Worm (Caenorhabditis elegans) whole organism, young adult: Measurements from ENCODE around the gene phyh-1.

Experiments
- B0019.2 ChIP-seq: fragments of 200-800 bp; sonication (Bioruptor generic); conservative IDR thresholded peaks from 2 replicates; pipeline ENCODE4 v1.3.6; 2022; ENCODE audit warnings: missing genetic modification reagents, missing genetic modification characterization, missing compliant biosample characterization
- B0336.3 ChIP-seq: fragments of 200-800 bp; sonication (Bioruptor generic); IDR thresholded peaks from 2 replicates; pipeline ENCODE4 v1.3.6; 2022; ENCODE audit warnings: missing genetic modification characterization, missing compliant biosample characterization
- F37B4.10 ChIP-seq: fragments of 200-800 bp; sonication (Bioruptor generic); IDR thresholded peaks from 2 replicates; pipeline ENCODE4 v1.3.6; 2022; ENCODE audit warnings: missing genetic modification characterization, missing compliant biosample characterization
- F39B2.1 ChIP-seq: fragments of 200-800 bp; sonication (Bioruptor generic); IDR thresholded peaks from 2 replicates; pipeline ENCODE4 v1.3.6; 2022; ENCODE audit warnings: missing genetic modification reagents, missing genetic modification characterization, missing compliant biosample characterization
- F57C9.4 ChIP-seq: sonication (generic microtip); optimal IDR thresholded peaks from 2 replicates; lab custom pipeline; 2017; ENCODE audit warnings: mild to moderate bottlenecking, missing genetic modification characterization, missing compliant biosample characterization
- K11D2.4 ChIP-seq: fragments of 200-800 bp; sonication (Bioruptor generic); IDR thresholded peaks from 2 replicates; pipeline ENCODE4 v1.3.6; 2022; ENCODE audit warnings: missing genetic modification reagents, missing genetic modification characterization, missing compliant biosample characterization
- Y53F4B.3 ChIP-seq: fragments of 200-800 bp; sonication (Bioruptor generic); IDR thresholded peaks from 2 replicates; pipeline ENCODE4 v1.3.6; 2022; ENCODE audit warnings: missing genetic modification reagents, missing genetic modification characterization, missing compliant biosample characterization
- Y67H2A.10 ChIP-seq: fragments of 200-800 bp; sonication (Bioruptor generic); conservative IDR thresholded peaks from 2 replicates; pipeline ENCODE4 v1.3.6; 2022; ENCODE audit warnings: missing genetic modification reagents, missing genetic modification characterization, missing compliant biosample characterization
- Y79H2A.3 ChIP-seq: fragments of 200-800 bp; sonication (Bioruptor generic); conservative IDR thresholded peaks from 2 replicates; pipeline ENCODE4 v1.3.6; 2022; ENCODE audit warnings: missing genetic modification reagents, missing genetic modification characterization, missing compliant biosample characterization
- ZK185.1 ChIP-seq: sonication (generic microtip); optimal IDR thresholded peaks from 2 replicates; lab custom pipeline; 2016; ENCODE audit warnings: mild to moderate bottlenecking, missing genetic modification characterization, missing compliant biosample characterization; ENCODE audit not compliant: poor library complexity, severe bottlenecking
- atf-7 ChIP-seq: sonication (generic microtip); optimal IDR thresholded peaks from 2 replicates; lab custom pipeline; 2017; ENCODE audit warnings: mild to moderate bottlenecking, missing genetic modification characterization, missing compliant biosample characterization
- attf-6 ChIP-seq: fragments of 200-800 bp; sonication (Bioruptor generic); IDR thresholded peaks from 2 replicates; pipeline ENCODE4 v1.3.6; 2022; ENCODE audit warnings: missing genetic modification reagents, missing genetic modification characterization, missing compliant biosample characterization
- ceh-100 ChIP-seq: fragments of 200-800 bp; sonication (Bioruptor generic); IDR thresholded peaks from 2 replicates; pipeline ENCODE4 v1.3.6; 2022; ENCODE audit warnings: missing genetic modification reagents, missing genetic modification characterization, missing compliant biosample characterization
- ceh-27 ChIP-seq: fragments of 200-800 bp; sonication (Bioruptor generic); optimal IDR thresholded peaks from 2 replicates; lab custom pipeline; 2018; ENCODE audit warnings: mild to moderate bottlenecking, missing genetic modification characterization, moderate library complexity, missing compliant biosample characterization
- ceh-91 ChIP-seq: fragments of 200-800 bp; sonication (Bioruptor generic); IDR thresholded peaks from 2 replicates; pipeline ENCODE4 v1.3.6; 2022; ENCODE audit warnings: missing genetic modification reagents, missing genetic modification characterization, missing compliant biosample characterization
- chd-7 ChIP-seq: sonication (generic microtip); optimal IDR thresholded peaks from 2 replicates; lab custom pipeline; 2016; ENCODE audit warnings: mild to moderate bottlenecking, missing genetic modification characterization, moderate library complexity, missing compliant biosample characterization
- dpl-1 ChIP-seq: fragments of 150-350 bp; optimal IDR thresholded peaks from 2 replicates; lab custom pipeline; 2014; ENCODE audit warnings: missing biosample characterization, missing genetic modification reagents, missing genetic modification characterization
- efl-1 ChIP-seq: fragments of 150-350 bp; optimal IDR thresholded peaks from 2 replicates; lab custom pipeline; 2014; ENCODE audit warnings: missing biosample characterization, missing genetic modification reagents, missing genetic modification characterization
- egrh-3 ChIP-seq: fragments of 200-800 bp; sonication (Bioruptor generic); IDR thresholded peaks from 2 replicates; pipeline ENCODE4 v1.3.6; 2022; ENCODE audit warnings: missing genetic modification reagents, missing genetic modification characterization, missing compliant biosample characterization
- gei-17 ChIP-seq: fragments of 200-800 bp; sonication (Bioruptor generic); optimal IDR thresholded peaks from 2 replicates; lab custom pipeline; 2018; ENCODE audit warnings: mild to moderate bottlenecking, missing genetic modification characterization, missing compliant biosample characterization
- hmg-1.2 ChIP-seq: fragments of 200-800 bp; sonication (Bioruptor generic); IDR thresholded peaks from 2 replicates; pipeline ENCODE4 v1.3.6; 2022; ENCODE audit warnings: missing genetic modification reagents, missing genetic modification characterization, missing compliant biosample characterization
- hmg-20 ChIP-seq: fragments of 200-800 bp; sonication (Bioruptor generic); IDR thresholded peaks from 2 replicates; pipeline ENCODE4 v1.3.6; 2022; ENCODE audit warnings: missing genetic modification reagents, missing genetic modification characterization, missing compliant biosample characterization
- hsf-1 ChIP-seq: fragments of 200-800 bp; sonication (Bioruptor generic); IDR thresholded peaks from 2 replicates; pipeline ENCODE4 v1.3.6; 2022; ENCODE audit warnings: missing genetic modification reagents, missing genetic modification characterization, missing compliant biosample characterization
- lir-1 ChIP-seq: fragments of 200-800 bp; sonication (Bioruptor generic); conservative IDR thresholded peaks from 2 replicates; pipeline ENCODE4 v1.3.6; 2022; ENCODE audit warnings: missing genetic modification reagents, missing genetic modification characterization, missing compliant biosample characterization
- lsy-27 ChIP-seq: sonication (generic microtip); optimal IDR thresholded peaks from 2 replicates; lab custom pipeline; 2017; ENCODE audit warnings: missing genetic modification characterization, mild to moderate bottlenecking, missing compliant biosample characterization, antibody characterized with exemption, missing genotype, borderline replicate concordance; ENCODE audit not compliant: insufficient read depth
- mes-4 ChIP-seq: sonication (generic microtip); optimal IDR thresholded peaks from 2 replicates; lab custom pipeline; 2016; ENCODE audit warnings: missing genotype, missing genetic modification characterization, missing compliant biosample characterization
- mxl-1 ChIP-seq: sonication (generic microtip); optimal IDR thresholded peaks from 2 replicates; lab custom pipeline; 2016; ENCODE audit warnings: missing genetic modification characterization, missing compliant biosample characterization
- nhr-27 ChIP-seq: fragments of 200-800 bp; sonication (Bioruptor generic); optimal IDR thresholded peaks from 2 replicates; lab custom pipeline; 2018; ENCODE audit warnings: mild to moderate bottlenecking, missing genetic modification characterization, moderate library complexity, missing compliant biosample characterization
- nhr-80 ChIP-seq: sonication (generic microtip); optimal IDR thresholded peaks from 2 replicates; lab custom pipeline; 2016; ENCODE audit warnings: missing genetic modification characterization, missing compliant biosample characterization
- pha-4 ChIP-seq: fragments of 150-350 bp; sonication (generic microtip); optimal IDR thresholded peaks from 2 replicates; lab custom pipeline; 2014; ENCODE audit warnings: missing biosample characterization, missing genetic modification reagents, missing genetic modification characterization
- snpc-1.1 ChIP-seq: sonication (generic microtip); optimal IDR thresholded peaks from 2 replicates; lab custom pipeline; 2017; ENCODE audit warnings: missing genetic modification characterization, mild to moderate bottlenecking, missing compliant biosample characterization, antibody characterized with exemption, moderate library complexity, missing genotype, missing genetic modification reagents; ENCODE audit not compliant: insufficient read depth
- snpc-3.4 ChIP-seq: sonication (generic microtip); optimal IDR thresholded peaks from 2 replicates; lab custom pipeline; 2017; ENCODE audit warnings: missing genetic modification characterization, mild to moderate bottlenecking, missing compliant biosample characterization, antibody characterized with exemption, moderate library complexity, missing genotype, missing genetic modification reagents
- snpc-4 ChIP-seq, 5 experiments: fragments of 150-350 bp in 1 of 5; sonication (generic microtip) in 4 of 5; optimal IDR thresholded peaks; 2 replicates each; lab custom pipeline; 2014 to 2018; ENCODE audit warnings: missing genetic modification characterization in 5 of 5, missing biosample characterization in 3 of 5, antibody characterized with exemption in 2 of 5, mild to moderate bottlenecking in 2 of 5, missing compliant biosample characterization in 2 of 5, missing genotype in 2 of 5, moderate library complexity in 2 of 5, missing genetic modification reagents in 1 of 5
- tbp1 ChIP-seq: fragments of 200-800 bp; sonication (Bioruptor generic); optimal IDR thresholded peaks from 2 replicates; lab custom pipeline; 2018; ENCODE audit warnings: mild to moderate bottlenecking, missing genetic modification characterization, missing compliant biosample characterization
- zfh-2 ChIP-seq: fragments of 200-800 bp; sonication (Bioruptor generic); conservative IDR thresholded peaks from 2 replicates; pipeline ENCODE4 v1.3.6; 2022; ENCODE audit warnings: missing genetic modification reagents, missing genetic modification characterization, missing compliant biosample characterization
- ztf-18 ChIP-seq: sonication (generic microtip); optimal IDR thresholded peaks from 2 replicates; lab custom pipeline; 2016; ENCODE audit warnings: missing genotype, mild to moderate bottlenecking, missing genetic modification characterization, missing compliant biosample characterization
- ztf-22 ChIP-seq: fragments of 200-800 bp; sonication (Bioruptor generic); optimal IDR thresholded peaks from 2 replicates; lab custom pipeline; 2018; ENCODE audit warnings: mild to moderate bottlenecking, missing genetic modification characterization, moderate library complexity, missing compliant biosample characterization
- ztf-25 ChIP-seq: fragments of 200-800 bp; sonication (Bioruptor generic); IDR thresholded peaks from 2 replicates; pipeline ENCODE4 v1.3.6; 2022; ENCODE audit warnings: missing genetic modification reagents, missing genetic modification characterization, missing compliant biosample characterization

The phyh-1 gene

ce11 chrIV:17223474-17223873 lies 35.7 kb downstream of the phyh-1 start, which contains the start of gene Y116A8B.4:
Gene Y116A8B.4, plus strand, starts transcription at chrIV:17223774.
- TF ChIP-seq B0336.3 (GFP tag; lab: Robert Waterston, UW) (no peak), F37B4.10 (no peak), ceh-27 (GFP tag; lab: Kevin White, UChicago) (no peak), lir-1 (GFP tag; lab: Robert Waterston, UW) (no peak), F39B2.1 (no peak)

ce11 chrIV:17222145-17222544 lies 37.1 kb downstream of the phyh-1 start:
- peak; percentile 69 for TF ChIP-seq snpc-1.1 (tag; lab: Kevin White, UChicago)
- TF ChIP-seq snpc-3.4 (tag; lab: Kevin White, UChicago) = peak; percentile 2
- TF ChIP-seq attf-6 (GFP tag; lab: Robert Waterston, UW) = 0 out of 2 replicates have a peak, but pooled peaks have one; percentile 39
- TF ChIP-seq snpc-4 (GFP tag; optimal IDR thresholded peaks at IDR 0.05; lab: Kevin White, UChicago) = peak; percentile 59
- peak in 3 of 4 experiments; percentile 9 to 92 (median 72) for TF ChIP-seq snpc-4 (tag; optimal IDR thresholded peaks at IDR 0.05; lab: Kevin White, UChicago)

DNA sequence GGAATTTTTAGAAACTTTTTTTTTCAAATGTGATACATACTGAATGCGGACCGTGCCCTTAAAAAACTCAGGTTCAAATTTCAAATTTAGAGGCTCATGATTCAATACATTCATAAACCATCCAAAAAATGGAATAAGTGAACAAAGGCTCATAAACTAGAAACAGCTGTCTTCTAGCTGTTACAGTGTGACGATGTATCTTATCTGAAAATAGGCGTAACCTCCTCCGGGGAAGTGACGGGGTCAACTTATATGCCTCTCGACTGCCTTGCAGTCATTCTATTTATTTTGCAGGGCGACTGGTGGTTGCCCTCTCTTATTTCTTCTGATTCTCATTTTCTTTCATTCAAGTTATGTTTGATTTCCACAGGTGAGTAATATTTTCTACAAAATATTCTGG lies 43.2 kb downstream of the phyh-1 start, which contains the start of gene Y116A8B.1:
Gene Y116A8B.1, plus strand, starts transcription at position 301 of the 400 bp plus-strand sequence.
- TF ChIP-seq hsf-1 (GFP tag; lab: Robert Waterston, UW) (no peak), ZK185.1 (tag; lab: Kevin White, UChicago) (no peak), atf-7 (no peak), nhr-80 (tag; lab: Kevin White, UChicago) (no peak), K11D2.4 (GFP tag; lab: Robert Waterston, UW) (no peak), Y67H2A.10 (GFP tag; lab: Robert Waterston, UW) (no peak), mxl-1 (tag; lab: Kevin White, UChicago) (no peak), tbp1 (no peak), Y53F4B.3 (GFP tag; lab: Robert Waterston, UW) (no peak), ceh-91 (GFP tag; lab: Robert Waterston, UW) (no peak), attf-6 (GFP tag; lab: Robert Waterston, UW) (no peak), F57C9.4 (tag; lab: Kevin White, UChicago) (no peak), efl-1 (GFP tag; lab: Kevin White, UChicago) (no peak), ceh-100 (GFP tag; lab: Robert Waterston, UW) (no peak), B0019.2 (no peak), F37B4.10 (no peak), Y79H2A.3 (GFP tag; lab: Robert Waterston, UW) (no peak), pha-4 (tag; lab: Kevin White, UChicago) (no peak)

DNA sequence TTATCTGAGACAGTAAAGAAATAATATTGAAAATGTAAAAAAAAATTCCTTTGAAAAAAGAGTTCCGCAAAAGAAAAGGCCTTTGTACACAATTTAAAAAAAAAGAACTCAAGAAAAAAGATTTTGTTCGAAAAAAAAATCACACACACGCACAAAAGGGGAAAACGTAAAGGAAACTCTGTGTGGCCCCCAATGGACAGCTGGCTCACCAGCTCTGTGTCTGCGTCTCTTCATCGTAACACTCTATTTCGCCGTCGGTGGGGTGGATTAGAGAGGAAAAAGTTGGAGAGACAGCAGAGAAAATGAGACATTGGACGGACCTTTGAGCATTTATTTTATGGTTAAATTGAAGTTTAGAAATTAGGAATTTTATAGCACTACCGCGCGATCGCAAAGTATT lies 44.1 kb downstream of the phyh-1 start:
- TF ChIP-seq chd-7 (tag; lab: Kevin White, UChicago) (no peak), hmg-1.2 (GFP tag; lab: Robert Waterston, UW) (peak; percentile 79)

DNA sequence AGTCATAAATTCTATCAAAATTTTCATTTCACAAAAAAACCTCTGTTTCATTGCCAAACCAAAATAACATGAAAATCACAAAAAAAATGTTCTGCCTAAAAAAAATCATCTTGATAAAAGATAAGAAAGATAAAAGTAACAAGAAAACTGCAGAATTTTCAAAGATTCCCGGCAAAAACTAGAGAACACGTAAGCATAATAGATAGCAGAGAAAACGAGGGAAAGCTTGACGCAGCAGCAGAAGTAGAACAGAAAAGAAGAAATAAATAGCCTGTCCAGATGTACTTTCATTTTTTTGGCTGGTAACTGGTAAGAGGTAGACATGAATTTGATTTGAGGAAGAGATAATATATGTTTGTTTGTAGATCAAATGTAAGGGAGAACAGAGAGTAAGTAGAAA lies 48.5 kb downstream of the phyh-1 start:
- TF ChIP-seq ZK185.1 (tag; lab: Kevin White, UChicago) = no peak
- no peak for TF ChIP-seq mes-4 (tag; lab: Kevin White, UChicago)
- no peak for TF ChIP-seq snpc-1.1 (tag; lab: Kevin White, UChicago)

- no peak for TF ChIP-seq nhr-80 (tag; lab: Kevin White, UChicago)
- TF ChIP-seq zfh-2 (GFP tag; lab: Robert Waterston, UW) = no peak
- TF ChIP-seq F37B4.10 = no peak
- TF ChIP-seq ceh-27 (GFP tag; lab: Kevin White, UChicago) = no peak
- TF ChIP-seq ZK185.1 (tag; lab: Kevin White, UChicago) = no peak
- no peak for TF ChIP-seq lsy-27
- no peak for TF ChIP-seq ztf-22
- TF ChIP-seq gei-17 (GFP tag; lab: Kevin White, UChicago) = no peak
- TF ChIP-seq dpl-1 (GFP tag; lab: Kevin White, UChicago) = no peak
- TF ChIP-seq egrh-3 (GFP tag; lab: Robert Waterston, UW) = no peak
- no peak for TF ChIP-seq Y67H2A.10 (GFP tag; lab: Robert Waterston, UW)
- no peak for TF ChIP-seq nhr-27 (tag; lab: Kevin White, UChicago)
- TF ChIP-seq ztf-18 (tag; lab: Kevin White, UChicago) = no peak
- TF ChIP-seq hmg-20 (GFP tag; lab: Robert Waterston, UW) = no peak
- TF ChIP-seq ztf-25 (GFP tag; lab: Robert Waterston, UW) = no peak
Observed at ce11 chrIV:17209309-17209708, 49.9 kb downstream of the phyh-1 start.
